Fruit fly (Drosophila melanogaster) whole organism, adult: ENCODE data around the gene CG34451.

Experiments
- CG11617 ChIP-seq: fragments of 200-800 bp; sonication (Bioruptor generic); optimal IDR thresholded peaks from 2 replicates; lab custom pipeline; 2017; ENCODE audit warnings: mild to moderate bottlenecking, missing biosample characterization, missing genetic modification reagents, missing genetic modification characterization
- CG12768 ChIP-seq: fragments of 200-800 bp; sonication (Bioruptor generic); optimal IDR thresholded peaks from 2 replicates; lab custom pipeline; 2017; ENCODE audit warnings: missing biosample characterization, missing genetic modification characterization, mild to moderate bottlenecking, moderate library complexity, missing genetic modification reagents
- CG14711 ChIP-seq: fragments of 200-800 bp; sonication (Bioruptor generic); optimal IDR thresholded peaks from 2 replicates; lab custom pipeline; 2018; ENCODE audit warnings: missing biosample characterization, mild to moderate bottlenecking, missing genetic modification characterization, moderate library complexity
- CG1620 ChIP-seq: fragments of 200-800 bp; sonication (Bioruptor generic); optimal IDR thresholded peaks from 2 replicates; lab custom pipeline; 2016; ENCODE audit warnings: missing biosample characterization, missing genetic modification characterization
- CG33017 ChIP-seq: fragments of 200-800 bp; sonication (Bioruptor generic); optimal IDR thresholded peaks from 2 replicates; lab custom pipeline; 2018; ENCODE audit warnings: missing biosample characterization, mild to moderate bottlenecking, missing genetic modification characterization, moderate library complexity
- CG5204 ChIP-seq: fragments of 200-800 bp; sonication (Bioruptor generic); optimal IDR thresholded peaks from 2 replicates; lab custom pipeline; 2016; ENCODE audit warnings: missing biosample characterization, missing genetic modification characterization
- CG7045 ChIP-seq: fragments of 200-800 bp; sonication (Bioruptor generic); optimal IDR thresholded peaks from 2 replicates; lab custom pipeline; 2017; ENCODE audit warnings: missing biosample characterization, mild to moderate bottlenecking, missing genetic modification characterization
- CG7101 ChIP-seq: fragments of 200-800 bp; sonication (Bioruptor generic); optimal IDR thresholded peaks from 2 replicates; lab custom pipeline; 2018; ENCODE audit warnings: missing biosample characterization, mild to moderate bottlenecking, missing genetic modification characterization, moderate library complexity
- Clk ChIP-seq: fragments of 200-800 bp; sonication (Bioruptor generic); optimal IDR thresholded peaks from 2 replicates; lab custom pipeline; 2017; ENCODE audit warnings: missing biosample characterization, missing genetic modification characterization
- Crg-1 ChIP-seq: fragments of 200-800 bp; sonication (Bioruptor generic); optimal IDR thresholded peaks from 2 replicates; lab custom pipeline; 2016; ENCODE audit warnings: missing biosample characterization, missing genetic modification characterization
- Hr96 ChIP-seq: fragments of 200-800 bp; sonication (Bioruptor generic); optimal IDR thresholded peaks from 2 replicates; lab custom pipeline; 2016; ENCODE audit warnings: missing biosample characterization, missing genetic modification characterization
- Mnt ChIP-seq: fragments of 200-800 bp; sonication (Bioruptor generic); optimal IDR thresholded peaks from 2 replicates; lab custom pipeline; 2016; ENCODE audit warnings: missing biosample characterization, mild to moderate bottlenecking, missing genetic modification characterization
- bab1 ChIP-seq: fragments of 200-800 bp; sonication (Bioruptor generic); optimal IDR thresholded peaks from 3 replicates; lab custom pipeline; 2019; ENCODE audit warnings: missing biosample characterization, mild to moderate bottlenecking, missing genetic modification characterization, moderate library complexity
- cic ChIP-seq: fragments of 200-800 bp; sonication (Bioruptor generic); optimal IDR thresholded peaks from 2 replicates; lab custom pipeline; 2017; ENCODE audit warnings: missing biosample characterization, mild to moderate bottlenecking, missing genetic modification characterization, moderate library complexity
- cnc ChIP-seq, 2 experiments: fragments of >200 bp; optimal IDR thresholded peaks; 2 replicates each; lab custom pipeline; 2017
- kay ChIP-seq: fragments of 200-800 bp; sonication (Bioruptor generic); peaks from one replicate; lab custom pipeline; 2016; ENCODE audit warnings: missing biosample characterization, missing genetic modification characterization, borderline replicate concordance
- ovo ChIP-seq: fragments of 200-800 bp; sonication (Bioruptor generic); optimal IDR thresholded peaks from 2 replicates; lab custom pipeline; 2016; ENCODE audit warnings: missing biosample characterization, missing genetic modification characterization
- pad ChIP-seq: fragments of 200-800 bp; sonication (Bioruptor generic); optimal IDR thresholded peaks from 3 replicates; lab custom pipeline; 2017; ENCODE audit warnings: missing biosample characterization, missing genetic modification characterization, mild to moderate bottlenecking, moderate library complexity, missing genetic modification reagents
- tj ChIP-seq: fragments of 200-800 bp; sonication (Bioruptor generic); optimal IDR thresholded peaks from 3 replicates; lab custom pipeline; 2017; ENCODE audit warnings: missing biosample characterization, mild to moderate bottlenecking, missing genetic modification characterization, moderate library complexity
- toe ChIP-seq: fragments of 200-800 bp; sonication (Bioruptor generic); optimal IDR thresholded peaks from 2 replicates; lab custom pipeline; 2016; ENCODE audit warnings: missing biosample characterization, missing genetic modification characterization

Gene CG34451

dm6 chr3L:15649561-15649960, 42.3 kb downstream of the CG34451 start, which contains the start of the genes Eig71Ea and Eig71Eb:
TSS of gene Eig71Ea (minus strand) at chr3L:15649661.
TSS of gene Eig71Eb (plus strand) at chr3L:15649936.
- no peak for TF ChIP-seq Hr96 (GFP tag; lab: Kevin White, UChicago)
- TF ChIP-seq Mnt (GFP tag; lab: Kevin White, UChicago) = no peak
- no peak for TF ChIP-seq CG1620 (GFP tag; lab: Kevin White, UChicago)
- no peak for TF ChIP-seq cnc (optimal IDR thresholded peaks at IDR 0.05; lab: Kevin White, UChicago)
- TF ChIP-seq CG11617 (GFP tag; lab: Kevin White, UChicago) = no peak
- no peak for TF ChIP-seq ovo
- TF ChIP-seq pad (GFP tag; lab: Kevin White, UChicago) = no peak
- no peak for TF ChIP-seq toe (GFP tag; lab: Kevin White, UChicago)
- TF ChIP-seq CG12768 (GFP tag; lab: Kevin White, UChicago) = no peak
- no peak for TF ChIP-seq cic (GFP tag; lab: Kevin White, UChicago)

dm6 chr3L:15647712-15648621, 43.9 kb downstream of the CG34451 start, which contains the start of the genes comm3 and CG43083:
TSS of gene comm3 (minus strand) at chr3L:15647762.
TSS of gene CG43083 (plus strand) at chr3L:15648571.
- no peak for TF ChIP-seq toe (GFP tag; lab: Kevin White, UChicago)
- no peak for TF ChIP-seq ovo
- TF ChIP-seq Mnt (GFP tag; lab: Kevin White, UChicago) = no peak
- TF ChIP-seq pad (GFP tag; lab: Kevin White, UChicago) = no peak
- no peak for TF ChIP-seq CG5204 (GFP tag; lab: Kevin White, UChicago)
- no peak for TF ChIP-seq CG14711 (tag; lab: Kevin White, UChicago)
- no peak for TF ChIP-seq cic (GFP tag; lab: Kevin White, UChicago)

dm6 chr3L:15646182-15646581, 45.7 kb downstream of the CG34451 start:
- TF ChIP-seq CG7045 (GFP tag; lab: Kevin White, UChicago) (no peak), CG12768 (GFP tag; lab: Kevin White, UChicago) (no peak), Hr96 (GFP tag; lab: Kevin White, UChicago) (no peak), toe (GFP tag; lab: Kevin White, UChicago) (no peak), Crg-1 (no peak), Mnt (GFP tag; lab: Kevin White, UChicago) (no peak)

dm6 chr3L:15641590-15642019, 50.3 kb downstream of the CG34451 start:
- TF ChIP-seq Mnt (GFP tag; lab: Kevin White, UChicago) (no peak), CG5204 (GFP tag; lab: Kevin White, UChicago) (no peak), cic (GFP tag; lab: Kevin White, UChicago) (no peak), pad (GFP tag; lab: Kevin White, UChicago) (no peak), bab1 (GFP tag; lab: Kevin White, UChicago) (no peak), toe (GFP tag; lab: Kevin White, UChicago) (no peak), CG7045 (GFP tag; lab: Kevin White, UChicago) (no peak), CG33017 (tag; lab: Kevin White, UChicago) (no peak), CG7101 (tag; lab: Kevin White, UChicago) (no peak), CG14711 (tag; lab: Kevin White, UChicago) (no peak), Hr96 (GFP tag; lab: Kevin White, UChicago) (no peak), ovo (no peak), cnc (optimal IDR thresholded peaks at IDR 0.05; lab: Kevin White, UChicago) (no peak), CG11617 (GFP tag; lab: Kevin White, UChicago) (no peak), kay (no peak), Crg-1 (no peak), tj (GFP tag; lab: Kevin White, UChicago) (no peak), CG12768 (GFP tag; lab: Kevin White, UChicago) (no peak), CG1620 (GFP tag; lab: Kevin White, UChicago) (no peak), Clk (GFP tag; lab: Kevin White, UChicago) (no peak)

- TF ChIP-seq CG33017 (tag; lab: Kevin White, UChicago) = no peak
- no peak for TF ChIP-seq cic (GFP tag; lab: Kevin White, UChicago)
- TF ChIP-seq Crg-1 = no peak
- TF ChIP-seq CG7101 (tag; lab: Kevin White, UChicago) = no peak
- no peak for TF ChIP-seq Clk (GFP tag; lab: Kevin White, UChicago)
- TF ChIP-seq CG5204 (GFP tag; lab: Kevin White, UChicago) = no peak
- TF ChIP-seq CG7045 (GFP tag; lab: Kevin White, UChicago) = no peak
- TF ChIP-seq bab1 (GFP tag; lab: Kevin White, UChicago) = no peak
Observed at dm6 chr3L:15639978-15640377, 51.9 kb downstream of the CG34451 start.

- TF ChIP-seq bab1 (GFP tag; lab: Kevin White, UChicago) = no peak
- no peak for TF ChIP-seq Hr96 (GFP tag; lab: Kevin White, UChicago)
- no peak for TF ChIP-seq CG11617 (GFP tag; lab: Kevin White, UChicago)
- TF ChIP-seq kay = no peak
- no peak for TF ChIP-seq tj (GFP tag; lab: Kevin White, UChicago)
- no peak for TF ChIP-seq CG1620 (GFP tag; lab: Kevin White, UChicago)
- no peak for TF ChIP-seq pad (GFP tag; lab: Kevin White, UChicago)
- no peak for TF ChIP-seq Crg-1
- TF ChIP-seq Clk (GFP tag; lab: Kevin White, UChicago) = no peak
- TF ChIP-seq ovo = no peak
Observed at dm6 chr3L:15638524-15638923, 53.3 kb downstream of the CG34451 start.
